Worm (Caenorhabditis elegans) whole organism, midembryonic: ENCODE results near the gene F43E2.1.

Source experiments
- klf-2 ChIP-seq: fragments of 200-800 bp; sonication (Bioruptor generic); conservative IDR thresholded peaks from 2 replicates; pipeline ENCODE4 v1.3.6; 2022; ENCODE audit warnings: missing genetic modification reagents, missing genetic modification characterization, missing compliant biosample characterization
- med-1 ChIP-seq: sonication (generic microtip); optimal IDR thresholded peaks from 2 replicates; lab custom pipeline; 2017; ENCODE audit warnings: missing genetic modification characterization, mild to moderate bottlenecking, missing compliant biosample characterization, antibody characterized with exemption, missing genetic modification reagents; ENCODE audit not compliant: insufficient read depth
- ztf-23 ChIP-seq: fragments of 200-800 bp; sonication (Bioruptor generic); IDR thresholded peaks from 2 replicates; pipeline ENCODE4 v1.3.6; 2022; ENCODE audit warnings: missing genetic modification reagents, missing genetic modification characterization, missing compliant biosample characterization

DNA sequence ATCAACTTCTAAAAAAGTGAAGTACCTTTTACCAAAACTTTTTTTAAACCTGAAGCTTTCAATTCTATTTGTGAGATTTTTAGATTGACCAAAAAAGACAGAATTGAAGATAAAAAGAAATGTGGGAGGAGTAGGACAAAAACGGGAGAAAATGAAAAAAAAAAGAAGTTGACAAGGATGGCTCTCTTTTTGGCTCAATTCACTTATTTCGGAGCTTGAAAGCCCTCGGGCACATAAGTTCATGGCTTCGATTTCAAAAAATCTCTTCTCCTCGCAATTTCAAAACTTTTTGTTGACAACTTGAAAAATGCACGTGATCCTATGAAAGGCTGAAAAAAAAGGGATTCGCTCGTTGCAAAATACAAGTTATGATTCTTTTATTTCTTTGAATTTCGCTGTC, 48.9 kb upstream of the F43E2.1 start:
- TF ChIP-seq klf-2 = no peak
- TF ChIP-seq med-1 (GFP tag; lab: Kevin White, UChicago) = no peak
- TF ChIP-seq ztf-23 = no peak
